Fruit fly (Drosophila melanogaster) whole organism, embryonic: Measurements from ENCODE around the gene CG5568.

ENCODE experiments used
- Abd-B ChIP-seq: fragments of 200-800 bp; sonication (Bioruptor generic); optimal IDR thresholded peaks from 2 replicates; lab custom pipeline; 2018; ENCODE audit warnings: missing biosample characterization, mild to moderate bottlenecking, missing genetic modification characterization, moderate library complexity
- B-H2 ChIP-seq: fragments of 200-800 bp; sonication (Bioruptor generic); optimal IDR thresholded peaks from 2 replicates; lab custom pipeline; 2018; ENCODE audit warnings: missing biosample characterization, mild to moderate bottlenecking, missing genetic modification characterization
- C15 ChIP-seq: fragments of 200-800 bp; sonication (Bioruptor generic); IDR thresholded peaks from 3 replicates; pipeline ENCODE4 v1.3.6; 2022; ENCODE audit warnings: missing biosample characterization, missing genetic modification characterization
- CG11093 ChIP-seq: fragments of 200-800 bp; sonication (Bioruptor generic); IDR thresholded peaks from 3 replicates; pipeline ENCODE4 v1.3.6; 2022; ENCODE audit warnings: missing biosample characterization, missing genetic modification characterization
- CG11695 ChIP-seq: fragments of 200-800 bp; sonication (Bioruptor generic); IDR thresholded peaks from 3 replicates; pipeline ENCODE4 v1.3.6; 2022; ENCODE audit warnings: missing biosample characterization, missing genetic modification characterization
- CG12219 ChIP-seq: fragments of 200-800 bp; sonication (Bioruptor generic); optimal IDR thresholded peaks from 3 replicates; lab custom pipeline; 2018; ENCODE audit warnings: missing biosample characterization, mild to moderate bottlenecking, missing genetic modification characterization
- CG13296 ChIP-seq: fragments of 200-800 bp; sonication (Bioruptor generic); optimal IDR thresholded peaks from 3 replicates; lab custom pipeline; 2018; ENCODE audit warnings: missing biosample characterization, mild to moderate bottlenecking, missing genetic modification characterization
- CG13894 ChIP-seq: fragments of 200-800 bp; sonication (Bioruptor generic); optimal IDR thresholded peaks from 3 replicates; lab custom pipeline; 2018; ENCODE audit warnings: missing biosample characterization, mild to moderate bottlenecking, missing genetic modification characterization, moderate library complexity
- CG1647 ChIP-seq: fragments of 200-800 bp; sonication (Bioruptor generic); optimal IDR thresholded peaks from 3 replicates; lab custom pipeline; 2016; ENCODE audit warnings: missing biosample characterization, missing genetic modification characterization
- CG17186 ChIP-seq: fragments of 200-800 bp; sonication (Bioruptor generic); optimal IDR thresholded peaks from 3 replicates; lab custom pipeline; 2017; ENCODE audit warnings: missing biosample characterization, missing genetic modification reagents, missing genetic modification characterization
- CG17802 ChIP-seq: fragments of 200-800 bp; sonication (Bioruptor generic); optimal IDR thresholded peaks from 2 replicates; lab custom pipeline; 2018; ENCODE audit warnings: missing biosample characterization, mild to moderate bottlenecking, missing genetic modification characterization, moderate library complexity
- CG17912 ChIP-seq: fragments of 200-800 bp; sonication (Bioruptor generic); optimal IDR thresholded peaks from 2 replicates; lab custom pipeline; 2018; ENCODE audit warnings: missing biosample characterization, mild to moderate bottlenecking, missing genetic modification characterization
- CG1832 ChIP-seq: fragments of 200-800 bp; sonication (Bioruptor generic); optimal IDR thresholded peaks from 2 replicates; lab custom pipeline; 2017; ENCODE audit warnings: missing biosample characterization, mild to moderate bottlenecking, missing genetic modification characterization, inconsistent platforms
- CG31224 ChIP-seq: fragments of 200-800 bp; sonication (Bioruptor generic); IDR thresholded peaks from 2 replicates; pipeline ENCODE4 v1.3.6; 2022; ENCODE audit warnings: missing biosample characterization, missing genetic modification characterization
- CG33557 ChIP-seq: fragments of 200-800 bp; sonication (Bioruptor generic); optimal IDR thresholded peaks from 2 replicates; lab custom pipeline; 2019; ENCODE audit warnings: missing biosample characterization, mild to moderate bottlenecking, missing genetic modification characterization, moderate library complexity
- CG34422 ChIP-seq: fragments of 200-800 bp; sonication (Bioruptor generic); IDR thresholded peaks from 3 replicates; pipeline ENCODE4 v1.3.6; 2022; ENCODE audit warnings: missing biosample characterization, missing genetic modification characterization
- CG6654 ChIP-seq: fragments of 200-800 bp; sonication (Bioruptor generic); optimal IDR thresholded peaks from 2 replicates; lab custom pipeline; 2017; ENCODE audit warnings: missing biosample characterization, mild to moderate bottlenecking, missing genetic modification characterization
- CG7839 ChIP-seq: fragments of 200-800 bp; sonication (Bioruptor generic); optimal IDR thresholded peaks from 3 replicates; lab custom pipeline; 2018; ENCODE audit warnings: missing biosample characterization, mild to moderate bottlenecking, missing genetic modification characterization, moderate library complexity
- CG9727 ChIP-seq: fragments of 200-800 bp; sonication (Bioruptor generic); optimal IDR thresholded peaks from 3 replicates; lab custom pipeline; 2017; ENCODE audit warnings: missing biosample characterization, mild to moderate bottlenecking, missing genetic modification characterization
- CrebB ChIP-seq: fragments of 200-800 bp; sonication (Bioruptor generic); optimal IDR thresholded peaks from 3 replicates; lab custom pipeline; 2018; ENCODE audit warnings: missing biosample characterization, mild to moderate bottlenecking, missing genetic modification characterization
- D ChIP-seq, 2 experiments: fragments of 200-800 bp in 1 of 2; fragments of >200 bp in 1 of 2; sonication (Bioruptor generic) in 1 of 2; optimal IDR thresholded peaks; 2 replicates in 1 of 2; 3 replicates in 1 of 2; lab custom pipeline; 2017; ENCODE audit warnings: mild to moderate bottlenecking in 1 of 2, missing biosample characterization in 1 of 2, missing genetic modification characterization in 1 of 2, missing genetic modification reagents in 1 of 2
- D19A ChIP-seq: fragments of 200-800 bp; optimal IDR thresholded peaks from 3 replicates; lab custom pipeline; 2019; ENCODE audit warnings: missing biosample characterization, mild to moderate bottlenecking, missing genetic modification characterization, moderate library complexity
- Dbx ChIP-seq: fragments of 200-800 bp; sonication (Bioruptor generic); IDR thresholded peaks from 3 replicates; pipeline ENCODE4 v1.3.6; 2022; ENCODE audit warnings: missing biosample characterization, missing genetic modification characterization
- Deaf1 ChIP-seq: fragments of 200-800 bp; optimal IDR thresholded peaks from 3 replicates; lab custom pipeline; 2019; ENCODE audit warnings: missing biosample characterization, mild to moderate bottlenecking, missing genetic modification characterization, moderate library complexity
- Doc3 ChIP-seq: fragments of 200-800 bp; sonication (Bioruptor generic); IDR thresholded peaks from 3 replicates; pipeline ENCODE4 v1.3.6; 2022; ENCODE audit warnings: missing biosample characterization, missing genetic modification characterization; ENCODE audit not compliant: partially characterized antibody
- Ets97D ChIP-seq: fragments of 200-800 bp; sonication (Bioruptor generic); optimal IDR thresholded peaks from 3 replicates; lab custom pipeline; 2016; ENCODE audit warnings: missing biosample characterization, missing genetic modification characterization
- Fer3 ChIP-seq: fragments of 200-800 bp; sonication (Bioruptor generic); optimal IDR thresholded peaks from 2 replicates; lab custom pipeline; 2018; ENCODE audit warnings: missing biosample characterization, mild to moderate bottlenecking, missing genetic modification characterization, moderate library complexity
- Hr39 ChIP-seq: fragments of >200 bp; optimal IDR thresholded peaks from 2 replicates; lab custom pipeline; 2017
- PHDP ChIP-seq: fragments of 200-800 bp; sonication (Bioruptor generic); optimal IDR thresholded peaks from 3 replicates; lab custom pipeline; 2018; ENCODE audit warnings: missing biosample characterization, mild to moderate bottlenecking, missing genetic modification characterization, moderate library complexity
- Sox100B ChIP-seq: fragments of 200-800 bp; sonication (Bioruptor generic); optimal IDR thresholded peaks from 3 replicates; lab custom pipeline; 2018; ENCODE audit warnings: missing biosample characterization, mild to moderate bottlenecking, missing genetic modification characterization
- Vsx1 ChIP-seq: fragments of 200-800 bp; sonication (Bioruptor generic); optimal IDR thresholded peaks from 2 replicates; lab custom pipeline; 2017; ENCODE audit warnings: missing biosample characterization, mild to moderate bottlenecking, missing genetic modification characterization, missing genetic modification reagents
- YL-1 ChIP-seq: fragments of 200-800 bp; sonication (Bioruptor generic); optimal IDR thresholded peaks from 3 replicates; lab custom pipeline; 2017; ENCODE audit warnings: missing biosample characterization, mild to moderate bottlenecking, missing genetic modification characterization
- ap ChIP-seq: fragments of 200-800 bp; sonication (Bioruptor generic); IDR thresholded peaks from 2 replicates; pipeline ENCODE4 v1.3.6; 2022; ENCODE audit warnings: missing biosample characterization, missing genetic modification characterization
- btn ChIP-seq: fragments of 200-800 bp; sonication (Bioruptor generic); optimal IDR thresholded peaks from 2 replicates; lab custom pipeline; 2016; ENCODE audit warnings: missing biosample characterization, missing genetic modification characterization
- cad ChIP-seq: fragments of >200 bp; optimal IDR thresholded peaks from 2 replicates; lab custom pipeline; 2017; ENCODE audit warnings: missing biosample characterization, missing genetic modification characterization
- crp ChIP-seq, 2 experiments: fragments of 200-800 bp; sonication (Bioruptor generic); optimal IDR thresholded peaks; 2 replicates in 1 of 2; 3 replicates in 1 of 2; lab custom pipeline; 2017; ENCODE audit warnings: missing biosample characterization in 2 of 2, missing genetic modification characterization in 2 of 2, mild to moderate bottlenecking in 1 of 2, moderate library complexity in 1 of 2
- dm ChIP-seq: fragments of 200-800 bp; sonication (Bioruptor generic); optimal IDR thresholded peaks from 3 replicates; lab custom pipeline; 2016; ENCODE audit warnings: missing biosample characterization, missing genetic modification characterization
- gfzf ChIP-seq: fragments of 200-800 bp; sonication (Bioruptor generic); optimal IDR thresholded peaks from 2 replicates; lab custom pipeline; 2016; ENCODE audit warnings: missing biosample characterization, mild to moderate bottlenecking, missing genetic modification characterization, moderate library complexity
- h ChIP-seq: fragments of >200 bp; optimal IDR thresholded peaks from 2 replicates; lab custom pipeline; 2017
- ind ChIP-seq: fragments of 200-800 bp; sonication (Bioruptor generic); optimal IDR thresholded peaks from 3 replicates; lab custom pipeline; 2016; ENCODE audit warnings: missing biosample characterization, missing genetic modification characterization
- kay ChIP-seq: fragments of 200-800 bp; sonication (Bioruptor generic); optimal IDR thresholded peaks from 2 replicates; lab custom pipeline; 2016; ENCODE audit warnings: missing biosample characterization, missing genetic modification characterization
- lbe ChIP-seq: fragments of 200-800 bp; sonication (Bioruptor generic); optimal IDR thresholded peaks from 2 replicates; lab custom pipeline; 2016; ENCODE audit warnings: missing biosample characterization, mild to moderate bottlenecking, missing genetic modification characterization
- mirr ChIP-seq: fragments of 200-800 bp; sonication (Bioruptor generic); optimal IDR thresholded peaks from 3 replicates; lab custom pipeline; 2018; ENCODE audit warnings: missing biosample characterization, mild to moderate bottlenecking, missing genetic modification characterization
- onecut ChIP-seq: fragments of 200-800 bp; sonication (Bioruptor generic); IDR thresholded peaks from 2 replicates; pipeline ENCODE4 v1.3.6; 2022; ENCODE audit warnings: missing biosample characterization, missing genetic modification characterization
- pzg ChIP-seq: fragments of 200-800 bp; sonication (Bioruptor generic); optimal IDR thresholded peaks from 3 replicates; lab custom pipeline; 2018; ENCODE audit warnings: missing biosample characterization, mild to moderate bottlenecking, missing genetic modification characterization, moderate library complexity
- sqz ChIP-seq: fragments of 200-800 bp; sonication (Bioruptor generic); optimal IDR thresholded peaks from 3 replicates; lab custom pipeline; 2018; ENCODE audit warnings: missing biosample characterization, mild to moderate bottlenecking, missing genetic modification characterization
- sug ChIP-seq: fragments of 200-800 bp; optimal IDR thresholded peaks from 2 replicates; lab custom pipeline; 2019; ENCODE audit warnings: missing biosample characterization, mild to moderate bottlenecking, missing genetic modification characterization, moderate library complexity
- tna ChIP-seq: fragments of 200-800 bp; sonication (Bioruptor generic); IDR thresholded peaks from 2 replicates; pipeline ENCODE4 v1.3.6; 2022; ENCODE audit warnings: missing biosample characterization, missing genetic modification characterization; ENCODE audit not compliant: partially characterized antibody
- trem ChIP-seq: fragments of 200-800 bp; optimal IDR thresholded peaks from 3 replicates; lab custom pipeline; 2019; ENCODE audit warnings: missing biosample characterization, mild to moderate bottlenecking, missing genetic modification characterization, moderate library complexity
- unpg ChIP-seq: fragments of 200-800 bp; sonication (Bioruptor generic); optimal IDR thresholded peaks from 3 replicates; lab custom pipeline; 2018; ENCODE audit warnings: missing biosample characterization, mild to moderate bottlenecking, missing genetic modification characterization, moderate library complexity
- zen2 ChIP-seq: fragments of 200-800 bp; sonication (Bioruptor generic); IDR thresholded peaks from 3 replicates; pipeline ENCODE4 v1.3.6; 2022; ENCODE audit warnings: missing biosample characterization, missing genetic modification characterization; ENCODE audit not compliant: partially characterized antibody

Gene CG5568

DNA sequence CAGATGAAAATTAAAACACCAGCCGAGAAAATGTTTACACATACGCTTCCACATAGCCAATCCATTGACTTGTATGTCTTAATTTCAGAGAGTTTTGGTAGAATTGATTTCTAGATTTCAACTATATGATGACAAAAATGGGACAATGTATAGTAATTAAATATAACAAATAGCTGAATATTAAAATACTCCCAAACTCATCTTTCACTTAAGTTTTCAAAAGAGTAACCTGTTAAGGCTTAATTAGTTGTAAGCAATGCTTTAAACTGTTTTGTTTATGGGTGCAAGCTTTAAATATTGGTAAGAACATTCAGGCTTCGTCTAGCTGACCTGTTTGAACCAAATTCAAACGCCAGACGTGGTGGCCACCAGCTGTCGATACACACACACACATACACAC lies 42.6 kb upstream of the CG5568 start (continued):
- TF ChIP-seq CG31224 (GFP tag; lab: Robert Waterston, UW) (no peak), Sox100B (GFP tag; lab: Kevin White, UChicago) (peak; percentile 36), D (optimal IDR thresholded peaks at IDR 0.05; lab: Kevin White, UChicago) (no peak), D (GFP tag; optimal IDR thresholded peaks at IDR 0.05; lab: Kevin White, UChicago) (peak; percentile 15), CG34422 (GFP tag; lab: Robert Waterston, UW) (no peak), Abd-B (peak; percentile 16), B-H2 (no peak), kay (GFP tag; lab: Kevin White, UChicago) (no peak), CG17186 (GFP tag; lab: Kevin White, UChicago) (no peak), h (lab: Kevin White, UChicago) (no peak), onecut (no peak), crp (GFP tag; optimal IDR thresholded peaks at IDR 0.05; lab: Kevin White, UChicago) (no peak), Ets97D (GFP tag; lab: Kevin White, UChicago) (no peak), D19A (tag; lab: Kevin White, UChicago) (peak; percentile 87), unpg (GFP tag; lab: Kevin White, UChicago) (peak; percentile 25), CG1647 (GFP tag; lab: Kevin White, UChicago) (no peak), lbe (no peak), mirr (no peak), cad (GFP tag; lab: Kevin White, UChicago) (no peak), gfzf (no peak), zen2 (GFP tag; lab: Robert Waterston, UW) (no peak), CG7839 (tag; lab: Kevin White, UChicago) (peak; percentile 48), Hr39 (lab: Kevin White, UChicago) (no peak), Vsx1 (GFP tag; lab: Kevin White, UChicago) (no peak), CG11093 (GFP tag; lab: Robert Waterston, UW) (no peak), CG6654 (GFP tag; lab: Kevin White, UChicago) (peak; percentile 17), CG13894 (tag; lab: Kevin White, UChicago) (no peak), ind (GFP tag; lab: Kevin White, UChicago) (peak; percentile 3), CrebB (tag; lab: Kevin White, UChicago) (no peak), btn (GFP tag; lab: Kevin White, UChicago) (no peak), YL-1 (GFP tag; lab: Kevin White, UChicago) (no peak), trem (tag; lab: Kevin White, UChicago) (peak; percentile 10), CG9727 (GFP tag; lab: Kevin White, UChicago) (no peak), CG17802 (no peak), CG1832 (GFP tag; lab: Kevin White, UChicago) (no peak), Dbx (no peak), tna (no peak), sug (tag; lab: Kevin White, UChicago) (no peak), PHDP (tag; lab: Kevin White, UChicago) (peak; percentile 31), sqz (GFP tag; lab: Kevin White, UChicago) (no peak), ap (GFP tag; lab: Robert Waterston, UW) (no peak), CG11695 (0 out of 3 replicates have a peak, but pooled peaks have one; percentile 11), dm (GFP tag; lab: Kevin White, UChicago) (no peak), Fer3 (tag; lab: Kevin White, UChicago) (no peak), CG12219 (GFP tag; lab: Kevin White, UChicago) (no peak), CG13296 (GFP tag; lab: Kevin White, UChicago) (no peak), Deaf1 (tag; lab: Kevin White, UChicago) (no peak), Doc3 (GFP tag; lab: Robert Waterston, UW) (no peak), C15 (GFP tag; lab: Robert Waterston, UW) (no peak), CG17912 (no peak), CG33557 (GFP tag; lab: Kevin White, UChicago) (no peak), pzg (GFP tag; lab: Kevin White, UChicago) (no peak)
